Worm (Caenorhabditis elegans): ENCODE data around the gene npr-10.

DNA sequence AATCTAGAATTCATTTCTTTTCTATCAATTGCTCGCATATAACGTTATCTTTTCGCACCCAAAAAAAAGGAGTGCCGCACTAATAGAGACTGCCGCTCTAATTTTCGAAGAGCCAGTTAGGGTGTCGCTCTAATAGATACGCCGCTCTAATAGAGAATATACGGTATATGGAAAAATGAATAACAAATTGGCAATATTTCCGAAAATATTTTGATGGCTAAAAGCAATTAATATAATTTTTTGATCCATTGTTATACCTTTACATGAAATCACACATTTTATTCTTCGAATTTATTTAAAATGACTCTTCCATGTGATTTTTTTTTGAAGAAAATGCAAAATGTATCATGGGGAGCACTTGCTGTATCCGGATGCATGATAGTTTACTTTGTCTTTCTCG lies 45.4 kb upstream of the npr-10 start, which contains the start of gene K03A11.4:
- TF ChIP-seq T07F8.4 (tag; optimal IDR thresholded peaks at IDR 0.05): no peak
- TF ChIP-seq egl-44 (GFP tag; IDR thresholded peaks at IDR 0.05): no peak
- TF ChIP-seq lin-35 (GFP tag; optimal IDR thresholded peaks at IDR 0.05): no peak
- no peak for TF ChIP-seq him-1 (tag; optimal IDR thresholded peaks at IDR 0.05)
- TF ChIP-seq ztf-26 (tag; optimal IDR thresholded peaks at IDR 0.05): no peak
- TF ChIP-seq somi-1 (GFP tag; optimal IDR thresholded peaks at IDR 0.05): no peak
- no peak for TF ChIP-seq K12H6.12 (tag; optimal IDR thresholded peaks at IDR 0.05)
- no peak for TF ChIP-seq nhr-90 (tag; optimal IDR thresholded peaks at IDR 0.05)
- no peak for TF ChIP-seq sea-2 (GFP tag; IDR thresholded peaks at IDR 0.05)
- TF ChIP-seq unc-130 (GFP tag; optimal IDR thresholded peaks at IDR 0.05): no peak
- no peak for TF ChIP-seq ama-1 (optimal IDR thresholded peaks at IDR 0.05)
- no peak for TF ChIP-seq ama-1 (GFP tag; optimal IDR thresholded peaks at IDR 0.05)
- TF ChIP-seq F55B11.4 (tag; optimal IDR thresholded peaks at IDR 0.05; ENCODE audit: borderline replicate concordance, insufficient read depth): no peak
- TF ChIP-seq F23B12.7 (tag; optimal IDR thresholded peaks at IDR 0.05; ENCODE audit: insufficient read depth): no peak
